Worm (Caenorhabditis elegans) whole organism, L3 larva: ENCODE measurements around the gene nep-5.

Experiments
- R02D3.7 ChIP-seq: fragments of 150-350 bp; optimal IDR thresholded peaks from 2 replicates; lab custom pipeline; 2014; ENCODE audit warnings: missing biosample characterization, missing genetic modification characterization
- aly-2 ChIP-seq: fragments of 150-350 bp; optimal IDR thresholded peaks from 2 replicates; lab custom pipeline; 2014; ENCODE audit warnings: missing biosample characterization, missing genetic modification characterization
- ceh-16 ChIP-seq: sonication (generic microtip); optimal IDR thresholded peaks from 2 replicates; lab custom pipeline; 2017; ENCODE audit warnings: missing biosample characterization, missing genetic modification characterization
- ceh-82 ChIP-seq: fragments of 150-350 bp; optimal IDR thresholded peaks from 2 replicates; lab custom pipeline; 2014; ENCODE audit warnings: missing biosample characterization, missing genetic modification characterization
- ceh-9 ChIP-seq: sonication (generic microtip); optimal IDR thresholded peaks from 2 replicates; lab custom pipeline; 2018; ENCODE audit warnings: missing biosample characterization, missing genetic modification characterization
- egl-27 ChIP-seq: sonication (generic microtip); optimal IDR thresholded peaks from 4 replicates; lab custom pipeline; 2017; ENCODE audit warnings: missing biosample characterization, missing genetic modification reagents, missing genetic modification characterization
- elt-1 ChIP-seq: fragments of 150-350 bp; optimal IDR thresholded peaks from 2 replicates; lab custom pipeline; 2014; ENCODE audit warnings: missing biosample characterization, missing genetic modification characterization
- elt-2 ChIP-seq: sonication (generic microtip); optimal IDR thresholded peaks from 2 replicates; lab custom pipeline; 2016; ENCODE audit warnings: missing genetic modification reagents, mild to moderate bottlenecking, missing genetic modification characterization, missing compliant biosample characterization
- elt-3 ChIP-seq, 3 experiments: fragments of 150-350 bp in 1 of 3; sonication (generic microtip) in 2 of 3; optimal IDR thresholded peaks; 2 replicates in 2 of 3; 4 replicates in 1 of 3; lab custom pipeline; 2014 to 2017; ENCODE audit warnings: missing biosample characterization in 3 of 3, missing genetic modification characterization in 3 of 3
- eor-1 ChIP-seq, 2 experiments: fragments of 150-350 bp; optimal IDR thresholded peaks; 2 replicates each; lab custom pipeline; 2014 to 2018; ENCODE audit warnings: missing biosample characterization in 2 of 2, missing genetic modification characterization in 2 of 2
- fkh-10 ChIP-seq: sonication (generic microtip); optimal IDR thresholded peaks from 2 replicates; lab custom pipeline; 2017; ENCODE audit warnings: missing biosample characterization, missing genetic modification reagents, missing genetic modification characterization
- hmg-11 ChIP-seq: sonication (generic microtip); optimal IDR thresholded peaks from 2 replicates; lab custom pipeline; 2016; ENCODE audit warnings: missing genetic modification characterization, missing compliant biosample characterization
- jun-1 ChIP-seq: fragments of 150-350 bp; optimal IDR thresholded peaks from 2 replicates; lab custom pipeline; 2014; ENCODE audit warnings: missing biosample characterization, missing genetic modification reagents, missing genetic modification characterization
- lin-15B ChIP-seq: fragments of 150-350 bp; optimal IDR thresholded peaks from 2 replicates; lab custom pipeline; 2014; ENCODE audit warnings: missing biosample characterization, missing genetic modification characterization
- lin-39 ChIP-seq: fragments of 150-350 bp; optimal IDR thresholded peaks from 2 replicates; lab custom pipeline; 2018; ENCODE audit warnings: missing biosample characterization, missing genetic modification reagents, missing genetic modification characterization
- lsy-12 ChIP-seq: sonication (generic microtip); optimal IDR thresholded peaks from 2 replicates; lab custom pipeline; 2016; ENCODE audit warnings: mild to moderate bottlenecking, missing genetic modification characterization, missing compliant biosample characterization
- mdl-1 ChIP-seq: fragments of 150-350 bp; optimal IDR thresholded peaks from 2 replicates; lab custom pipeline; 2014; ENCODE audit warnings: missing biosample characterization, missing genetic modification characterization
- mml-1 ChIP-seq: fragments of 150-350 bp; sonication (generic microtip); optimal IDR thresholded peaks from 3 replicates; lab custom pipeline; 2014; ENCODE audit warnings: missing biosample characterization, missing genetic modification characterization
- nfya-1 ChIP-seq: sonication (generic microtip); optimal IDR thresholded peaks from 2 replicates; lab custom pipeline; 2017; ENCODE audit warnings: missing genetic modification characterization, mild to moderate bottlenecking, missing compliant biosample characterization, antibody characterized with exemption, moderate library complexity; ENCODE audit not compliant: insufficient read depth
- nhr-11 ChIP-seq: fragments of 150-350 bp; optimal IDR thresholded peaks from 2 replicates; lab custom pipeline; 2014; ENCODE audit warnings: missing biosample characterization, missing genetic modification characterization
- nhr-12 ChIP-seq: fragments of 150-350 bp; optimal IDR thresholded peaks from 2 replicates; lab custom pipeline; 2014; ENCODE audit warnings: missing biosample characterization, missing genetic modification characterization
- nhr-23 ChIP-seq: fragments of 150-350 bp; optimal IDR thresholded peaks from 2 replicates; lab custom pipeline; 2014; ENCODE audit warnings: missing biosample characterization, missing genetic modification reagents, missing genetic modification characterization
- nhr-25 ChIP-seq: sonication (generic microtip); optimal IDR thresholded peaks from 2 replicates; lab custom pipeline; 2017; ENCODE audit warnings: missing biosample characterization, missing genetic modification characterization
- nhr-28 ChIP-seq: fragments of 150-350 bp; optimal IDR thresholded peaks from 2 replicates; lab custom pipeline; 2014; ENCODE audit warnings: missing biosample characterization, missing genetic modification characterization
- nhr-67 ChIP-seq: fragments of 150-350 bp; optimal IDR thresholded peaks from 2 replicates; lab custom pipeline; 2014; ENCODE audit warnings: missing biosample characterization, missing genetic modification characterization
- nhr-76 ChIP-seq: fragments of 150-350 bp; sonication (generic microtip); optimal IDR thresholded peaks from 5 replicates; lab custom pipeline; 2014; ENCODE audit warnings: missing biosample characterization, missing genetic modification characterization
- nhr-77 ChIP-seq: fragments of 150-350 bp; optimal IDR thresholded peaks from 2 replicates; lab custom pipeline; 2014; ENCODE audit warnings: missing biosample characterization, missing genetic modification characterization
- pha-4 ChIP-seq: fragments of 150-350 bp; optimal IDR thresholded peaks from 2 replicates; lab custom pipeline; 2014; ENCODE audit warnings: missing biosample characterization, missing genetic modification reagents, missing genetic modification characterization
- sea-2 ChIP-seq: fragments of 150-350 bp; sonication (generic microtip); optimal IDR thresholded peaks from 4 replicates; lab custom pipeline; 2014; ENCODE audit warnings: missing biosample characterization, missing genetic modification reagents, missing genetic modification characterization
- skn-1 ChIP-seq: fragments of 150-350 bp; optimal IDR thresholded peaks from 2 replicates; lab custom pipeline; 2014; ENCODE audit warnings: missing biosample characterization, missing genetic modification characterization
- snpc-4 ChIP-seq: fragments of 150-350 bp; optimal IDR thresholded peaks from 2 replicates; lab custom pipeline; 2014; ENCODE audit warnings: missing biosample characterization, missing genetic modification characterization
- tbx-2 ChIP-seq: sonication (generic microtip); optimal IDR thresholded peaks from 2 replicates; lab custom pipeline; 2016; ENCODE audit warnings: mild to moderate bottlenecking, missing genetic modification characterization, missing compliant biosample characterization
- unc-39 ChIP-seq: sonication (generic microtip); optimal IDR thresholded peaks from 4 replicates; lab custom pipeline; 2017; ENCODE audit warnings: missing biosample characterization, missing genetic modification characterization
- zag-1 ChIP-seq: fragments of 150-350 bp; optimal IDR thresholded peaks from 2 replicates; lab custom pipeline; 2014; ENCODE audit warnings: missing biosample characterization, missing genetic modification characterization
- ztf-11 ChIP-seq: fragments of 150-350 bp; optimal IDR thresholded peaks from 2 replicates; lab custom pipeline; 2014; ENCODE audit warnings: missing biosample characterization, missing genetic modification characterization

Gene nep-5

DNA sequence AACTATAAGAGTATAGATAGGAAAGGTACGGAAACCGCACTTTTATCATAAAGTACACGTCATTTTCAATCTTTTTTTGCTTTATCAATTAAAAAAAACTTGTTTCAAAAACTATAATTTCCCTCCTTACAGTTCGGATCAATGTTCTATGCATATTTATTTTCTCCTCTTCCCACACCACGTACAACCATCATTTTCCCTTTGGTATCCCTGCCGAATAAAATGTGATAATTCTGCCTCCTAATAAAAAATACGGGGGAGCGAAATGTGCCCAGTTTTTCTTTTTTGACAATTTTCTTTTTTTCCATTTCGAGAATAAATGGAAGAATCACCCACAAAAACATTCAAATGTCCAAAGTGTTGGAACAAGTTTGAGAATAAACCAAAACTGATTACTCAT is 27.6 kb downstream of the nep-5 start, which contains the start of gene ZK177.3:
Gene ZK177.3, plus strand, starts transcription at position 301 of the 400 bp plus-strand sequence.
- TF ChIP-seq ceh-9 (tag; lab: Kevin White, UChicago) (no peak), elt-2 (peak; percentile 65)

DNA sequence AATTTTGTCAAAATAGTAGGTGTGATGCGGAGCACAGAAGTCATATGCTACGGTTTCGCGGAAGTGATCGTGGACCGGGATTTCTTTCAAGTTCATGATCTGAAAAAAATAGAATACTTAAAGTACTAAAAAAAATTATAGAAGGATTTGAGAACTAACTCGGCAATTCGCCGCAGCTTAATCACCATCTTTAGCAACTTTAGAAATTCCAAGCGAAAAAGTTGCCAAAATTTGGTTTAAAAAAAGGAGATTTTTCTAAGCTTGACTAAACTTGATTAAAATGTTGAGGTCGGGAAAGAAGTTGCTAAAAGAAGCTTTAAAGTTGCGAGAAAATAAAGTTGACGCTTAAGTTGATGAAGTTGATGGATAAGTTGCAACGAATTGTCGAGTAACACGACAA is 29.7 kb downstream of the nep-5 start, which contains the start of gene ZK177.9:
Gene ZK177.9, minus strand, starts transcription at position 101 of the 400 bp plus-strand sequence.
- TF ChIP-seq nhr-28: no peak
- no peak for TF ChIP-seq hmg-11 (tag; lab: Kevin White, UChicago)
- no peak for TF ChIP-seq snpc-4 (tag; lab: Kevin White, UChicago)
- TF ChIP-seq egl-27 (tag; lab: Kevin White, UChicago): no peak
- no peak for TF ChIP-seq unc-39 (tag; lab: Kevin White, UChicago)
- TF ChIP-seq lsy-12 (tag; lab: Kevin White, UChicago): no peak
- TF ChIP-seq eor-1 (tag; optimal IDR thresholded peaks at IDR 0.05; lab: Kevin White, UChicago): no peak
- TF ChIP-seq aly-2 (tag; lab: Kevin White, UChicago): no peak
- no peak for TF ChIP-seq sea-2
- TF ChIP-seq nhr-11: no peak
- TF ChIP-seq nhr-77: no peak
- no peak for TF ChIP-seq nfya-1 (tag; lab: Kevin White, UChicago)
- no peak for TF ChIP-seq elt-1 (tag; lab: Kevin White, UChicago)
- no peak for TF ChIP-seq lin-39 (tag; lab: Kevin White, UChicago)
- no peak for TF ChIP-seq nhr-12 (tag; lab: Kevin White, UChicago)
- TF ChIP-seq, all 47 proteins: peak for 0

DNA sequence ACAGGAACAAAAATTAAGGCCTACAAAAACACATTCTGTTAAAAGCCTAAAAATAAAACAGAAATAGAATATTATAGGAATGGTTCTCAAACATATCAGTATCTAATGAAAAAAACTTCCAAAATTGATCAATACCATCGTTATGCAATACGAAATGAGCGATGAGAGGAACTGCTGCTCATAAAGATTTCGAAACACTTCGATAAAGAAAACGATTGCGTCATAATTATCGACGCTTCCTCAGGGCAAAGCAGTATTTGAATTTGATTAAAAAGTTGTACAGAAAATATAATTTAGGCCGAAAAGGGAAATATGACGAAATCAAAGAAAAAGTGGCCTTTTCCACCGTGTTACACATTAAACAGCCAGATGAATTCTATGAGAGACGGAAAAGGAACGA is 30.1 kb downstream of the nep-5 start:
- TF ChIP-seq tbx-2 (tag; lab: Kevin White, UChicago) (no peak), mml-1 (tag; lab: Kevin White, UChicago) (no peak), R02D3.7 (tag; lab: Kevin White, UChicago) (no peak), pha-4 (tag; lab: Kevin White, UChicago) (no peak), fkh-10 (GFP tag; lab: Kevin White, UChicago) (no peak)

DNA sequence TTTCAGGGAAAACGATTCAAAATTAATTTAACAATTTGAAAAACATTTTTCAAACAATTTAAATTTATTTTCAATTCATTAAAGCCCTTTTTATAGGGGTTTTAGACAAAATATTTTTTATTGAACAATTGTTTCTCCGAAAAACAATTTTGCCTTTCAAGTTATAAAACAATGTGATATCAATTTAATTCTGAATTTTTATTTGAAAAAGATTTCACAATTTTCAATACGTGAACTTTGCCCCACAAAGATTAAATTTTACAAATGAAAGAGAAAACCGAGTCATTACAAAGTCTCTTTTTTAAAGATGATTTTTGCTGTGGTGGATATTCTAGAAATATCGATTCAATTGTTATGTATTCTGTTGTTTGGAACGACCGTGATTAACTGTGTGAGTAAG is 31.0 kb downstream of the nep-5 start, which contains the start of gene ZK177.2:
Gene ZK177.2, plus strand, starts transcription at position 301 of the 400 bp plus-strand sequence.
- TF ChIP-seq pha-4 (tag; lab: Kevin White, UChicago): no peak
- no peak for TF ChIP-seq nhr-67
- no peak for TF ChIP-seq R02D3.7 (tag; lab: Kevin White, UChicago)
- no peak for TF ChIP-seq fkh-10 (GFP tag; lab: Kevin White, UChicago)
- TF ChIP-seq nhr-11: no peak
- TF ChIP-seq zag-1 (tag; lab: Kevin White, UChicago): no peak
- no peak for TF ChIP-seq elt-3 (tag; optimal IDR thresholded peaks at IDR 0.05; lab: Kevin White, UChicago)
- TF ChIP-seq elt-2: no peak
- no peak for TF ChIP-seq snpc-4 (tag; lab: Kevin White, UChicago)

DNA sequence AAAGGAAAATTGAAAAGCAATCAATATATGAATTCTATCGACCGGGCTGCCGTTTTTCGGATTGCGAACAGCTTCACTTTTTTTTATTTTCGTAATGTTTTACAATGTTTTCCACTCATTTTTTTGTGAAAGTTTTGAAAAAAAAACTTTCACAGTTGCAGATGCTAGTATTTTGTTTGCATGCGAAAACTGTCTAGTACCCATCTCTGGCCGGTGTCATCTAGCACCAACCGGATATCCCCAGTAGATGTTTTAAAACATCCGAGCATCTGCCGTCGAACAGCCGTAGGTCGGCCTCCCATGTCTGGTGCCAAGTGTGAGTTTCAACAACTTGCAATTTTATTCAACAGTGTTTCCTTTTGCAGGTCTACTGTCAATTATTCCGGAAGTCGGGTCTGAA is 33.5 kb downstream of the nep-5 start, which contains the start of gene ZK177.12:
Gene ZK177.12, plus strand, starts transcription at position 301 of the 400 bp plus-strand sequence.
- TF ChIP-seq zag-1 (tag; lab: Kevin White, UChicago) (no peak), sea-2 (no peak), fkh-10 (GFP tag; lab: Kevin White, UChicago) (no peak), ceh-82 (tag; lab: Kevin White, UChicago) (no peak), elt-3 (tag; optimal IDR thresholded peaks at IDR 0.05; lab: Kevin White, UChicago) (no peak), mml-1 (tag; lab: Kevin White, UChicago) (no peak), lin-15B (no peak), nhr-77 (no peak), skn-1 (tag; lab: Kevin White, UChicago) (no peak), nhr-23 (tag; lab: Kevin White, UChicago) (no peak), lin-39 (tag; lab: Kevin White, UChicago) (no peak), nhr-11 (no peak), jun-1 (tag; lab: Kevin White, UChicago) (no peak), ztf-11 (tag; lab: Kevin White, UChicago) (no peak)
- TF ChIP-seq, all 47 proteins: peak for 0

DNA sequence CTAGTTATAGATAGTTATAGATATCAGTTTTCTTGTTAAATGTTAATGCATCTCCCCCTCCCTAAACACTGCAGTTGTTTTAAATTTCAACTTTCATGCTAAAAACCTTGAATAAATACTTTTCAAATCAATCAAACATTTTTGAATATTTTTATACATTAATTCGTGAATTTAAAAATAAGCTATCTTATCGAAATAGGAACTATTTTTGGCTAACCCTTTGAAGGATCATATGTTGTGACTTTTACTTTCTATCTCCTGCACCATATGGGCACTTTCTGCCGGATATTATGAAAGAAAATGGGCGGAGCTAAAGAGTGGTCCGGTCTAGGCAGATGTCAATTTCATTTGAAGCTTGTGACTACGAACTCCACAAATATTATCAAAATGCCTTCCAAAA is 34.7 kb downstream of the nep-5 start, which contains the start of gene ZK177.11:
Gene ZK177.11, plus strand, starts transcription at position 301 of the 400 bp plus-strand sequence.
- TF ChIP-seq pha-4 (tag; lab: Kevin White, UChicago) (no peak), sea-2 (no peak), nhr-76 (tag; lab: Kevin White, UChicago) (no peak), nhr-25 (tag; lab: Kevin White, UChicago) (no peak), eor-1 (tag; optimal IDR thresholded peaks at IDR 0.05; lab: Kevin White, UChicago) (no peak), lin-39 (tag; lab: Kevin White, UChicago) (no peak), fkh-10 (GFP tag; lab: Kevin White, UChicago) (no peak), hmg-11 (tag; lab: Kevin White, UChicago) (no peak), skn-1 (tag; lab: Kevin White, UChicago) (no peak), ceh-16 (tag; lab: Kevin White, UChicago) (no peak), aly-2 (tag; lab: Kevin White, UChicago) (no peak), mdl-1 (tag; lab: Kevin White, UChicago) (no peak)
